Fruit fly (Drosophila melanogaster) whole organism, pupa: ENCODE data around the gene kmr.

Source experiments
- CG13204 ChIP-seq: fragments of 200-800 bp; sonication (Bioruptor generic); optimal IDR thresholded peaks from 2 replicates; lab custom pipeline; 2018; ENCODE audit warnings: missing biosample characterization, mild to moderate bottlenecking, missing genetic modification characterization, moderate library complexity
- CG8159 ChIP-seq: fragments of 200-800 bp; sonication (Bioruptor generic); optimal IDR thresholded peaks from 3 replicates; lab custom pipeline; 2018; ENCODE audit warnings: missing biosample characterization, mild to moderate bottlenecking, missing genetic modification characterization, moderate library complexity
- CG8301 ChIP-seq: fragments of 200-800 bp; sonication (Bioruptor generic); optimal IDR thresholded peaks from 2 replicates; lab custom pipeline; 2018; ENCODE audit warnings: missing biosample characterization, mild to moderate bottlenecking, missing genetic modification characterization
- EcR ChIP-seq: fragments of 200-800 bp; sonication (Bioruptor generic); optimal IDR thresholded peaks from 3 replicates; lab custom pipeline; 2019; ENCODE audit warnings: missing biosample characterization, missing genetic modification characterization, mild to moderate bottlenecking, moderate library complexity, missing genetic modification reagents
- Ets98B ChIP-seq: fragments of 200-800 bp; sonication (Bioruptor generic); IDR thresholded peaks from 2 replicates; pipeline ENCODE4 v1.3.6; 2022; ENCODE audit warnings: missing biosample characterization, missing genetic modification characterization
- fd96Ca ChIP-seq: fragments of 200-800 bp; sonication (Bioruptor generic); IDR thresholded peaks from 3 replicates; pipeline ENCODE4 v1.3.6; 2022; ENCODE audit warnings: missing biosample characterization, missing genetic modification characterization
- gl ChIP-seq: fragments of 200-800 bp; sonication (Bioruptor generic); optimal IDR thresholded peaks from 2 replicates; lab custom pipeline; 2018; ENCODE audit warnings: missing biosample characterization, mild to moderate bottlenecking, missing genetic modification characterization

- TF ChIP-seq CG8301 (tag; lab: Kevin White, UChicago): no peak
- no peak for TF ChIP-seq CG8159 (tag; lab: Kevin White, UChicago)
- no peak for TF ChIP-seq gl (tag; lab: Kevin White, UChicago)
- no peak for TF ChIP-seq CG13204 (GFP tag; lab: Kevin White, UChicago)
- TF ChIP-seq fd96Ca (GFP tag; lab: Robert Waterston, UW): no peak
- TF ChIP-seq EcR (GFP tag; lab: Kevin White, UChicago): no peak
- no peak for TF ChIP-seq Ets98B (GFP tag; lab: Robert Waterston, UW)
These were observed 56.2 kb downstream of the kmr start, which contains the start of gene CG9297 for dm6 chr3R:13771195-13771594.
